Fruit fly (Drosophila melanogaster) whole organism, embryonic: ENCODE data around the gene Sec13.
A peak's percentile ranks its signal among the peaks of the same experiment; 100 is the strongest.

ENCODE experiments used
- Adf1 ChIP-seq: fragments of 200-800 bp; sonication (Bioruptor generic); IDR thresholded peaks from 2 replicates; pipeline ENCODE4 v1.3.6; 2022; ENCODE audit warnings: missing biosample characterization, missing genetic modification characterization
- Atf3 ChIP-seq: fragments of 200-800 bp; sonication (Bioruptor generic); optimal IDR thresholded peaks from 3 replicates; lab custom pipeline; 2016; ENCODE audit warnings: missing biosample characterization, missing genetic modification characterization
- Awh ChIP-seq: fragments of 200-800 bp; sonication (Bioruptor generic); IDR thresholded peaks from 2 replicates; pipeline ENCODE4, ENCODE4 v1.3.6; 2022; ENCODE audit warnings: missing biosample characterization, missing genetic modification characterization
- CG11695 ChIP-seq: fragments of 200-800 bp; sonication (Bioruptor generic); IDR thresholded peaks from 3 replicates; pipeline ENCODE4 v1.3.6; 2022; ENCODE audit warnings: missing biosample characterization, missing genetic modification characterization
- CG11696 ChIP-seq: fragments of 200-800 bp; sonication (Bioruptor generic); IDR thresholded peaks from 2 replicates; pipeline ENCODE4 v1.3.6; 2022; ENCODE audit warnings: missing biosample characterization, missing genetic modification characterization
- CG12942 ChIP-seq: fragments of 200-800 bp; sonication (Bioruptor generic); optimal IDR thresholded peaks from 3 replicates; lab custom pipeline; 2016; ENCODE audit warnings: missing biosample characterization, missing genetic modification characterization
- CG13424 ChIP-seq: fragments of 200-800 bp; sonication (Bioruptor generic); optimal IDR thresholded peaks from 2 replicates; lab custom pipeline; 2019; ENCODE audit warnings: missing biosample characterization, mild to moderate bottlenecking, missing genetic modification characterization, moderate library complexity
- CG15269 ChIP-seq: fragments of 200-800 bp; sonication (Bioruptor generic); optimal IDR thresholded peaks from 2 replicates; lab custom pipeline; 2018; ENCODE audit warnings: missing biosample characterization, mild to moderate bottlenecking, missing genetic modification characterization, moderate library complexity
- CG2199 ChIP-seq: fragments of 200-800 bp; sonication (Bioruptor generic); IDR thresholded peaks from 3 replicates; pipeline ENCODE4 v1.3.6; 2022; ENCODE audit warnings: missing biosample characterization, missing genetic modification characterization
- CG2202 ChIP-seq: fragments of 200-800 bp; sonication (Bioruptor generic); optimal IDR thresholded peaks from 2 replicates; lab custom pipeline; 2018; ENCODE audit warnings: missing biosample characterization, mild to moderate bottlenecking, missing genetic modification characterization
- CG2678 ChIP-seq: fragments of 200-800 bp; sonication (Bioruptor generic); optimal IDR thresholded peaks from 3 replicates; lab custom pipeline; 2019; ENCODE audit warnings: missing biosample characterization, mild to moderate bottlenecking, missing genetic modification characterization, moderate library complexity
- CG30403 ChIP-seq: fragments of 200-800 bp; sonication (Bioruptor generic); optimal IDR thresholded peaks from 3 replicates; lab custom pipeline; 2016; ENCODE audit warnings: missing biosample characterization, missing genetic modification characterization
- CG34376 ChIP-seq: fragments of 200-800 bp; sonication (Bioruptor generic); optimal IDR thresholded peaks from 2 replicates; lab custom pipeline; 2018; ENCODE audit warnings: missing biosample characterization, mild to moderate bottlenecking, missing genetic modification characterization
- CG6683 ChIP-seq: fragments of 200-800 bp; sonication (Bioruptor generic); optimal IDR thresholded peaks from 2 replicates; lab custom pipeline; 2017; ENCODE audit warnings: missing biosample characterization, mild to moderate bottlenecking, missing genetic modification characterization, missing genetic modification reagents
- CG7271 ChIP-seq: fragments of 200-800 bp; sonication (Bioruptor generic); optimal IDR thresholded peaks from 2 replicates; lab custom pipeline; 2018; ENCODE audit warnings: missing biosample characterization, mild to moderate bottlenecking, missing genetic modification characterization, moderate library complexity
- CG7839 ChIP-seq: fragments of 200-800 bp; sonication (Bioruptor generic); optimal IDR thresholded peaks from 3 replicates; lab custom pipeline; 2018; ENCODE audit warnings: missing biosample characterization, mild to moderate bottlenecking, missing genetic modification characterization, moderate library complexity
- Camta ChIP-seq: fragments of 200-800 bp; sonication (Bioruptor generic); optimal IDR thresholded peaks from 2 replicates; lab custom pipeline; 2016; ENCODE audit warnings: missing biosample characterization, missing genetic modification characterization
- CoRest ChIP-seq: fragments of 200-800 bp; sonication (Bioruptor generic); optimal IDR thresholded peaks from 3 replicates; lab custom pipeline; 2018; ENCODE audit warnings: missing biosample characterization, mild to moderate bottlenecking, missing genetic modification characterization, moderate library complexity
- CrebB ChIP-seq: fragments of 200-800 bp; sonication (Bioruptor generic); optimal IDR thresholded peaks from 3 replicates; lab custom pipeline; 2018; ENCODE audit warnings: missing biosample characterization, mild to moderate bottlenecking, missing genetic modification characterization
- Eip74EF ChIP-seq, 2 experiments: fragments of 200-800 bp in 1 of 2; fragments of >200 bp in 1 of 2; sonication (Bioruptor generic) in 1 of 2; optimal IDR thresholded peaks; 2 replicates each; lab custom pipeline; 2017 to 2019; ENCODE audit warnings: missing biosample characterization in 2 of 2, missing genetic modification characterization in 2 of 2, mild to moderate bottlenecking in 1 of 2, moderate library complexity in 1 of 2
- Ets65A ChIP-seq: fragments of 200-800 bp; sonication (Bioruptor generic); peaks from one replicate; lab custom pipeline; 2016; ENCODE audit warnings: missing biosample characterization, missing genetic modification characterization
- Hr51 ChIP-seq, 2 experiments: fragments of 200-800 bp; sonication (Bioruptor generic); optimal IDR thresholded peaks; 2 replicates in 1 of 2; 3 replicates in 1 of 2; lab custom pipeline; 2016 to 2018; ENCODE audit warnings: missing biosample characterization in 2 of 2, missing genetic modification characterization in 2 of 2, mild to moderate bottlenecking in 1 of 2, moderate library complexity in 1 of 2
- Oli ChIP-seq: fragments of 200-800 bp; sonication (Bioruptor generic); optimal IDR thresholded peaks from 2 replicates; lab custom pipeline; 2018; ENCODE audit warnings: missing biosample characterization, mild to moderate bottlenecking, missing genetic modification characterization, moderate library complexity
- Six4 ChIP-seq: fragments of 200-800 bp; sonication (Bioruptor generic); optimal IDR thresholded peaks from 2 replicates; lab custom pipeline; 2016; ENCODE audit warnings: missing biosample characterization, missing genetic modification characterization
- Sox102F ChIP-seq: fragments of 200-800 bp; sonication (Bioruptor generic); optimal IDR thresholded peaks from 2 replicates; lab custom pipeline; 2018; ENCODE audit warnings: missing biosample characterization, mild to moderate bottlenecking, missing genetic modification characterization, moderate library complexity
- Vsx1 ChIP-seq: fragments of 200-800 bp; sonication (Bioruptor generic); optimal IDR thresholded peaks from 2 replicates; lab custom pipeline; 2017; ENCODE audit warnings: missing biosample characterization, mild to moderate bottlenecking, missing genetic modification characterization, missing genetic modification reagents
- ab ChIP-seq: fragments of 200-800 bp; sonication (Bioruptor generic); optimal IDR thresholded peaks from 2 replicates; lab custom pipeline; 2016; ENCODE audit warnings: missing biosample characterization, missing genetic modification characterization
- abd-A ChIP-seq: fragments of 200-800 bp; sonication (Bioruptor generic); optimal IDR thresholded peaks from 3 replicates; lab custom pipeline; 2019; ENCODE audit warnings: missing biosample characterization, mild to moderate bottlenecking, missing genetic modification characterization, moderate library complexity
- bowl ChIP-seq: fragments of 200-800 bp; sonication (Bioruptor generic); IDR thresholded peaks from 2 replicates; pipeline ENCODE4 v1.3.6; 2022; ENCODE audit warnings: missing biosample characterization, missing genetic modification characterization
- caup ChIP-seq: fragments of 200-800 bp; sonication (Bioruptor generic); optimal IDR thresholded peaks from 3 replicates; lab custom pipeline; 2017; ENCODE audit warnings: missing biosample characterization, mild to moderate bottlenecking, missing genetic modification characterization, moderate library complexity; ENCODE audit not compliant: severe bottlenecking
- chinmo ChIP-seq: fragments of 200-800 bp; sonication (Bioruptor generic); IDR thresholded peaks from 4 replicates; pipeline ENCODE4 v1.3.6; 2022; ENCODE audit warnings: missing biosample characterization, missing genetic modification characterization; ENCODE audit not compliant: partially characterized antibody
- crol ChIP-seq: fragments of 200-800 bp; sonication (Bioruptor generic); IDR thresholded peaks from 2 replicates; pipeline ENCODE4 v1.3.6; 2022; ENCODE audit warnings: missing biosample characterization, missing genetic modification characterization
- dmrt99B ChIP-seq: fragments of 200-800 bp; sonication (Bioruptor generic); optimal IDR thresholded peaks from 2 replicates; lab custom pipeline; 2018; ENCODE audit warnings: missing biosample characterization, mild to moderate bottlenecking, missing genetic modification characterization, moderate library complexity
- dpn ChIP-seq, 2 experiments: fragments of 200-800 bp; sonication (Bioruptor generic); optimal IDR thresholded peaks; 3 replicates each; lab custom pipeline; 2016; ENCODE audit warnings: missing biosample characterization in 2 of 2, missing genetic modification characterization in 2 of 2
- fd64A ChIP-seq: fragments of 200-800 bp; sonication (Bioruptor generic); optimal IDR thresholded peaks from 3 replicates; lab custom pipeline; 2018; ENCODE audit warnings: missing biosample characterization, mild to moderate bottlenecking, missing genetic modification characterization
- gcm ChIP-seq: fragments of 200-800 bp; sonication (Bioruptor generic); optimal IDR thresholded peaks from 2 replicates; lab custom pipeline; 2019; ENCODE audit warnings: missing biosample characterization, mild to moderate bottlenecking, missing genetic modification characterization, moderate library complexity
- gem ChIP-seq: fragments of 200-800 bp; sonication (Bioruptor generic); optimal IDR thresholded peaks from 2 replicates; lab custom pipeline; 2019; ENCODE audit warnings: missing biosample characterization, mild to moderate bottlenecking, missing genetic modification characterization, moderate library complexity
- grau ChIP-seq: fragments of 200-800 bp; optimal IDR thresholded peaks from 3 replicates; lab custom pipeline; 2019; ENCODE audit warnings: missing biosample characterization, mild to moderate bottlenecking, missing genetic modification characterization, moderate library complexity
- gsb-n ChIP-seq: fragments of 200-800 bp; sonication (Bioruptor generic); optimal IDR thresholded peaks from 3 replicates; lab custom pipeline; 2018; ENCODE audit warnings: missing biosample characterization, mild to moderate bottlenecking, missing genetic modification characterization
- hth ChIP-seq: fragments of >200 bp; optimal IDR thresholded peaks from 2 replicates; lab custom pipeline; 2017; ENCODE audit warnings: inconsistent platforms
- oc ChIP-seq: fragments of 200-800 bp; sonication (Bioruptor generic); optimal IDR thresholded peaks from 2 replicates; lab custom pipeline; 2018; ENCODE audit warnings: missing biosample characterization, mild to moderate bottlenecking, missing genetic modification characterization, moderate library complexity
- pita ChIP-seq: fragments of 200-800 bp; sonication (Bioruptor generic); optimal IDR thresholded peaks from 2 replicates; lab custom pipeline; 2017; ENCODE audit warnings: missing biosample characterization, mild to moderate bottlenecking, missing genetic modification characterization
- row ChIP-seq: fragments of 200-800 bp; sonication (Bioruptor generic); IDR thresholded peaks from 3 replicates; pipeline ENCODE4 v1.3.6; 2022; ENCODE audit warnings: missing biosample characterization, missing genetic modification characterization
- tio ChIP-seq: fragments of 200-800 bp; sonication (Bioruptor generic); optimal IDR thresholded peaks from 2 replicates; lab custom pipeline; 2017; ENCODE audit warnings: missing biosample characterization, missing genetic modification characterization, inconsistent platforms
- trh ChIP-seq: fragments of 200-800 bp; sonication (Bioruptor generic); optimal IDR thresholded peaks from 2 replicates; lab custom pipeline; 2016; ENCODE audit warnings: missing biosample characterization, missing genetic modification characterization
- vvl ChIP-seq: fragments of 200-800 bp; sonication (Bioruptor generic); IDR thresholded peaks from 2 replicates; pipeline ENCODE4 v1.3.6; 2022; ENCODE audit warnings: missing biosample characterization, missing genetic modification characterization
- zen2 ChIP-seq: fragments of 200-800 bp; sonication (Bioruptor generic); IDR thresholded peaks from 3 replicates; pipeline ENCODE4 v1.3.6; 2022; ENCODE audit warnings: missing biosample characterization, missing genetic modification characterization; ENCODE audit not compliant: partially characterized antibody

Sec13 gene

dm6 chr3R:23306828-23307227 is 49.2 kb upstream of the Sec13 start:
- TF ChIP-seq CG7271 (tag; lab: Kevin White, UChicago): no peak
- no peak for TF ChIP-seq ab (GFP tag; lab: Kevin White, UChicago)
- TF ChIP-seq CG6683 (GFP tag; lab: Kevin White, UChicago): no peak
- TF ChIP-seq CG2199: 0 out of 3 replicates have a peak, but pooled peaks have one; percentile 55
- peak; percentile 78 for TF ChIP-seq crol (GFP tag; lab: Robert Waterston, UW)
- TF ChIP-seq, all 482 proteins: peak for 2

dm6 chr3R:23309690-23310089 is 46.4 kb upstream of the Sec13 start:
- TF ChIP-seq Awh (GFP tag; lab: Robert Waterston, UW) (peak; percentile 93), gcm (GFP tag; lab: Kevin White, UChicago) (peak; percentile 88), oc (tag; lab: Kevin White, UChicago) (peak; percentile 19), vvl (GFP tag; lab: Robert Waterston, UW) (peak; percentile 93), CG7271 (tag; lab: Kevin White, UChicago) (no peak), dpn (GFP tag; optimal IDR thresholded peaks at IDR 0.05; lab: Kevin White, UChicago) (no peak), Atf3 (GFP tag; lab: Kevin White, UChicago) (no peak), gsb-n (tag; lab: Kevin White, UChicago) (peak; percentile 56), chinmo (GFP tag; lab: Robert Waterston, UW) (0 out of 4 replicates have a peak, but pooled peaks have one; percentile 49), abd-A (tag; lab: Kevin White, UChicago) (peak; percentile 48)

- peak; percentile 20 for TF ChIP-seq CG30403 (GFP tag; lab: Kevin White, UChicago)
- peak in 1 of 2 experiments; percentile 48 for TF ChIP-seq Hr51 (GFP tag; optimal IDR thresholded peaks at IDR 0.05; lab: Kevin White, UChicago)
- TF ChIP-seq grau (tag; lab: Kevin White, UChicago): peak; percentile 14
- peak; percentile 19 for TF ChIP-seq CoRest
- no peak for TF ChIP-seq caup (GFP tag; lab: Kevin White, UChicago)
- no peak for TF ChIP-seq fd64A (GFP tag; lab: Kevin White, UChicago)
- peak; percentile 51 for TF ChIP-seq gem (tag; lab: Kevin White, UChicago)
- no peak for TF ChIP-seq CG11695
- no peak for TF ChIP-seq Adf1 (GFP tag; lab: Robert Waterston, UW)
- peak; percentile 28 for TF ChIP-seq Oli
- TF ChIP-seq trh: no peak
- no peak for TF ChIP-seq CG11696 (GFP tag; lab: Robert Waterston, UW)
- TF ChIP-seq hth: no peak
- peak; percentile 1 for TF ChIP-seq CG15269 (tag; lab: Kevin White, UChicago)
- peak; percentile 9 for TF ChIP-seq CG13424 (tag; lab: Kevin White, UChicago)
- TF ChIP-seq tio (GFP tag; lab: Kevin White, UChicago): no peak
- no peak for TF ChIP-seq bowl (GFP tag; lab: Robert Waterston, UW)
- TF ChIP-seq Ets65A: no peak
- TF ChIP-seq Eip74EF (GFP tag; optimal IDR thresholded peaks at IDR 0.05; lab: Kevin White, UChicago): no peak
- peak; percentile 22; the same call in 1 of the 3 replicates for TF ChIP-seq row
- peak; percentile 21 for TF ChIP-seq Vsx1 (GFP tag; lab: Kevin White, UChicago)
- peak; percentile 25 for TF ChIP-seq CG7839 (tag; lab: Kevin White, UChicago)
- TF ChIP-seq Six4 (GFP tag; lab: Kevin White, UChicago): no peak
- no peak for TF ChIP-seq CG2202 (tag; lab: Kevin White, UChicago)
- no peak for TF ChIP-seq zen2 (GFP tag; lab: Robert Waterston, UW)
- TF ChIP-seq dmrt99B (tag; lab: Kevin White, UChicago): peak; percentile 14
- TF ChIP-seq Camta (GFP tag; lab: Kevin White, UChicago): no peak
- peak; percentile 17 for TF ChIP-seq CG2678
- peak; percentile 24 for TF ChIP-seq Sox102F (GFP tag; lab: Kevin White, UChicago)
- no peak for TF ChIP-seq CG12942 (GFP tag; lab: Kevin White, UChicago)
- no peak for TF ChIP-seq pita (GFP tag; lab: Kevin White, UChicago)
- TF ChIP-seq CrebB (tag; lab: Kevin White, UChicago): no peak
- TF ChIP-seq CG34376 (GFP tag; lab: Kevin White, UChicago): no peak
Measured at dm6 chr3R:23310151-23310550, 45.9 kb upstream of the Sec13 start.
